Worm (Caenorhabditis elegans) whole organism, L4/young adult: Measurements from ENCODE around the gene idpa-3.

ENCODE experiments used
- W03F9.2 ChIP-seq: fragments of 150-350 bp; optimal IDR thresholded peaks from 2 replicates; lab custom pipeline; 2014; ENCODE audit warnings: missing biosample characterization, missing genetic modification characterization
- dao-5 ChIP-seq: sonication (generic microtip); optimal IDR thresholded peaks from 2 replicates; lab custom pipeline; 2016; ENCODE audit warnings: missing genotype, missing genetic modification characterization, moderate library complexity, missing compliant biosample characterization
- him-1 ChIP-seq: sonication (generic microtip); optimal IDR thresholded peaks from 2 replicates; lab custom pipeline; 2016; ENCODE audit warnings: missing genotype, missing genetic modification reagents, missing genetic modification characterization, missing compliant biosample characterization

ce11 chrX:10333301-10333854 lies 2.9 kb upstream of the idpa-3 start, which contains the start of gene R07E3.4:
- TF ChIP-seq dao-5 (tag; lab: Kevin White, UChicago): no peak
- TF ChIP-seq W03F9.2 (tag; lab: Kevin White, UChicago): no peak
- no peak for TF ChIP-seq him-1 (tag; lab: Kevin White, UChicago)
